Fruit fly (Drosophila melanogaster) whole organism, embryonic: ENCODE data around the gene Nepl3.

Experiments
- CG12104 ChIP-seq: fragments of 200-800 bp; sonication (Bioruptor generic); optimal IDR thresholded peaks from 3 replicates; lab custom pipeline; 2016; ENCODE audit warnings: missing biosample characterization, missing genetic modification characterization
- CG12769 ChIP-seq: fragments of 200-800 bp; sonication (Bioruptor generic); optimal IDR thresholded peaks from 2 replicates; lab custom pipeline; 2019; ENCODE audit warnings: missing biosample characterization, mild to moderate bottlenecking, missing genetic modification characterization, moderate library complexity
- CG13775 ChIP-seq: fragments of 200-800 bp; sonication (Bioruptor generic); optimal IDR thresholded peaks from 3 replicates; lab custom pipeline; 2017; ENCODE audit warnings: missing biosample characterization, mild to moderate bottlenecking, missing genetic modification characterization
- CG14014 ChIP-seq: fragments of 200-800 bp; sonication (Bioruptor generic); IDR thresholded peaks from 2 replicates; pipeline ENCODE4 v1.3.6; 2022; ENCODE audit warnings: missing biosample characterization, missing genetic modification characterization
- CG17802 ChIP-seq: fragments of 200-800 bp; sonication (Bioruptor generic); optimal IDR thresholded peaks from 2 replicates; lab custom pipeline; 2018; ENCODE audit warnings: missing biosample characterization, mild to moderate bottlenecking, missing genetic modification characterization, moderate library complexity
- CG17829 ChIP-seq: fragments of 200-800 bp; optimal IDR thresholded peaks from 2 replicates; lab custom pipeline; 2019; ENCODE audit warnings: missing biosample characterization, mild to moderate bottlenecking, missing genetic modification characterization, moderate library complexity
- CG18619 ChIP-seq: fragments of 200-800 bp; sonication (Bioruptor generic); optimal IDR thresholded peaks from 3 replicates; lab custom pipeline; 2017; ENCODE audit warnings: missing biosample characterization, mild to moderate bottlenecking, missing genetic modification characterization
- CG34422 ChIP-seq: fragments of 200-800 bp; sonication (Bioruptor generic); IDR thresholded peaks from 3 replicates; pipeline ENCODE4 v1.3.6; 2022; ENCODE audit warnings: missing biosample characterization, missing genetic modification characterization
- CG4404 ChIP-seq: fragments of 200-800 bp; sonication (Bioruptor generic); IDR thresholded peaks from 2 replicates; pipeline ENCODE4 v1.3.6; 2022; ENCODE audit warnings: missing biosample characterization, missing genetic modification characterization
- CG7271 ChIP-seq: fragments of 200-800 bp; sonication (Bioruptor generic); optimal IDR thresholded peaks from 2 replicates; lab custom pipeline; 2018; ENCODE audit warnings: missing biosample characterization, mild to moderate bottlenecking, missing genetic modification characterization, moderate library complexity
- CG8388 ChIP-seq: fragments of 200-800 bp; sonication (Bioruptor generic); optimal IDR thresholded peaks from 2 replicates; lab custom pipeline; 2019; ENCODE audit warnings: missing biosample characterization, mild to moderate bottlenecking, missing genetic modification characterization, moderate library complexity
- CG8765 ChIP-seq: fragments of 200-800 bp; sonication (Bioruptor generic); IDR thresholded peaks from 2 replicates; pipeline ENCODE4 v1.3.6; 2022; ENCODE audit warnings: missing biosample characterization, missing genetic modification characterization
- CG9817 ChIP-seq: fragments of 200-800 bp; sonication (Bioruptor generic); optimal IDR thresholded peaks from 2 replicates; lab custom pipeline; 2018; ENCODE audit warnings: missing biosample characterization, mild to moderate bottlenecking, missing genetic modification characterization, moderate library complexity
- CoRest ChIP-seq: fragments of 200-800 bp; sonication (Bioruptor generic); optimal IDR thresholded peaks from 3 replicates; lab custom pipeline; 2018; ENCODE audit warnings: missing biosample characterization, mild to moderate bottlenecking, missing genetic modification characterization, moderate library complexity
- D19B ChIP-seq: fragments of 200-800 bp; sonication (Bioruptor generic); optimal IDR thresholded peaks from 2 replicates; lab custom pipeline; 2017; ENCODE audit warnings: missing biosample characterization, mild to moderate bottlenecking, missing genetic modification characterization
- Dad ChIP-seq: fragments of 200-800 bp; sonication (Bioruptor generic); optimal IDR thresholded peaks from 3 replicates; lab custom pipeline; 2016; ENCODE audit warnings: missing biosample characterization, missing genetic modification characterization
- Doc2 ChIP-seq: fragments of 200-800 bp; sonication (Bioruptor generic); IDR thresholded peaks from 2 replicates; pipeline ENCODE4 v1.3.6; 2022; ENCODE audit warnings: missing biosample characterization, missing genetic modification characterization
- GATAe ChIP-seq: fragments of 200-800 bp; sonication (Bioruptor generic); conservative IDR thresholded peaks from 2 replicates; pipeline ENCODE4 v1.3.6; 2022; ENCODE audit warnings: missing biosample characterization, missing genetic modification characterization
- Hr51 ChIP-seq, 2 experiments: fragments of 200-800 bp; sonication (Bioruptor generic); optimal IDR thresholded peaks; 2 replicates in 1 of 2; 3 replicates in 1 of 2; lab custom pipeline; 2016 to 2018; ENCODE audit warnings: missing biosample characterization in 2 of 2, missing genetic modification characterization in 2 of 2, mild to moderate bottlenecking in 1 of 2, moderate library complexity in 1 of 2
- MTF-1 ChIP-seq: fragments of 200-800 bp; sonication (Bioruptor generic); optimal IDR thresholded peaks from 2 replicates; lab custom pipeline; 2018; ENCODE audit warnings: missing biosample characterization, mild to moderate bottlenecking, missing genetic modification characterization, borderline replicate concordance
- NC2α ChIP-seq: fragments of 200-800 bp; sonication (Bioruptor generic); optimal IDR thresholded peaks from 2 replicates; lab custom pipeline; 2016; ENCODE audit warnings: missing biosample characterization, missing genetic modification characterization
- NfI ChIP-seq: fragments of 200-800 bp; sonication (Bioruptor generic); optimal IDR thresholded peaks from 3 replicates; lab custom pipeline; 2018; ENCODE audit warnings: missing biosample characterization, mild to moderate bottlenecking, missing genetic modification characterization, moderate library complexity
- Rx ChIP-seq: fragments of 200-800 bp; sonication (Bioruptor generic); IDR thresholded peaks from 2 replicates; pipeline ENCODE4 v1.3.6; 2022; ENCODE audit warnings: missing biosample characterization, missing genetic modification characterization
- Sin3A ChIP-seq: fragments of >200 bp; optimal IDR thresholded peaks from 2 replicates; lab custom pipeline; 2018
- Sox100B ChIP-seq: fragments of 200-800 bp; sonication (Bioruptor generic); optimal IDR thresholded peaks from 3 replicates; lab custom pipeline; 2018; ENCODE audit warnings: missing biosample characterization, mild to moderate bottlenecking, missing genetic modification characterization
- cg ChIP-seq: fragments of 200-800 bp; sonication (Bioruptor generic); optimal IDR thresholded peaks from 3 replicates; lab custom pipeline; 2019; ENCODE audit warnings: missing biosample characterization, mild to moderate bottlenecking, missing genetic modification characterization, moderate library complexity
- chm ChIP-seq: fragments of 200-800 bp; sonication (Bioruptor generic); IDR thresholded peaks from 2 replicates; pipeline ENCODE4 v1.3.6; 2022; ENCODE audit warnings: missing biosample characterization, missing genetic modification characterization
- ci ChIP-seq: fragments of 200-800 bp; sonication (Bioruptor generic); IDR thresholded peaks from 3 replicates; pipeline ENCODE4 v1.3.6; 2022; ENCODE audit warnings: missing biosample characterization, missing genetic modification characterization
- dysf ChIP-seq: fragments of 200-800 bp; sonication (Bioruptor generic); IDR thresholded peaks from 3 replicates; pipeline ENCODE4 v1.3.6; 2022; ENCODE audit warnings: missing biosample characterization, missing genetic modification characterization
- gcm ChIP-seq: fragments of 200-800 bp; sonication (Bioruptor generic); optimal IDR thresholded peaks from 2 replicates; lab custom pipeline; 2019; ENCODE audit warnings: missing biosample characterization, mild to moderate bottlenecking, missing genetic modification characterization, moderate library complexity
- grn ChIP-seq: fragments of 200-800 bp; sonication (Bioruptor generic); optimal IDR thresholded peaks from 3 replicates; lab custom pipeline; 2017; ENCODE audit warnings: missing biosample characterization, missing genetic modification characterization
- hkb ChIP-seq, 2 experiments: fragments of 200-800 bp in 1 of 2; fragments of >200 bp in 1 of 2; sonication (Bioruptor generic) in 1 of 2; IDR thresholded peaks in 1 of 2; optimal IDR thresholded peaks in 1 of 2; 2 replicates each; pipeline versions ENCODE4 v1.3.6 to Lab custom; 2017 to 2022; ENCODE audit warnings: missing biosample characterization in 1 of 2, missing genetic modification characterization in 1 of 2
- klu ChIP-seq: fragments of 200-800 bp; sonication (Bioruptor generic); IDR thresholded peaks from 2 replicates; pipeline ENCODE4 v1.3.6; 2022; ENCODE audit warnings: missing biosample characterization, missing genetic modification characterization
- mld ChIP-seq: fragments of 200-800 bp; sonication (Bioruptor generic); IDR thresholded peaks from 3 replicates; pipeline ENCODE4 v1.3.6; 2022; ENCODE audit warnings: missing biosample characterization, missing genetic modification characterization; ENCODE audit not compliant: partially characterized antibody
- pros ChIP-seq: fragments of 200-800 bp; sonication (Bioruptor generic); optimal IDR thresholded peaks from 3 replicates; lab custom pipeline; 2019; ENCODE audit warnings: missing biosample characterization, mild to moderate bottlenecking, missing genetic modification characterization, moderate library complexity
- pum ChIP-seq: fragments of 200-800 bp; sonication (Bioruptor generic); optimal IDR thresholded peaks from 2 replicates; lab custom pipeline; 2016; ENCODE audit warnings: missing biosample characterization, missing genetic modification characterization
- repo ChIP-seq: fragments of 200-800 bp; sonication (Bioruptor generic); optimal IDR thresholded peaks from 2 replicates; lab custom pipeline; 2016; ENCODE audit warnings: missing biosample characterization, missing genetic modification characterization
- ro ChIP-seq: fragments of 200-800 bp; sonication (Bioruptor generic); IDR thresholded peaks from 2 replicates; pipeline ENCODE4 v1.3.6; 2022; ENCODE audit warnings: missing biosample characterization, missing genetic modification characterization
- sob ChIP-seq: fragments of 200-800 bp; sonication (Bioruptor generic); IDR thresholded peaks from 2 replicates; pipeline ENCODE4 v1.3.6; 2022; ENCODE audit warnings: missing biosample characterization, missing genetic modification characterization
- ssp ChIP-seq: fragments of 200-800 bp; sonication (Bioruptor generic); IDR thresholded peaks from 2 replicates; pipeline ENCODE4 v1.3.6; 2022; ENCODE audit warnings: missing biosample characterization, missing genetic modification characterization
- tin ChIP-seq: fragments of 200-800 bp; sonication (Bioruptor generic); optimal IDR thresholded peaks from 3 replicates; lab custom pipeline; 2016; ENCODE audit warnings: missing biosample characterization, missing genetic modification characterization
- usp ChIP-seq: fragments of >200 bp; optimal IDR thresholded peaks from 2 replicates; lab custom pipeline; 2017; ENCODE audit warnings: missing biosample characterization, missing genetic modification characterization
- vnd ChIP-seq: fragments of 200-800 bp; sonication (Bioruptor generic); IDR thresholded peaks from 3 replicates; pipeline ENCODE4 v1.3.6; 2022; ENCODE audit warnings: missing biosample characterization, missing genetic modification characterization; ENCODE audit not compliant: partially characterized antibody

Gene Nepl3

dm6 chr2L:5052367-5052914 is 5.6 kb downstream of the Nepl3 start, which contains the start of gene senju (continued):
- TF ChIP-seq ro (GFP tag; lab: Robert Waterston, UW) (peak; percentile 43; the same call in 1 of the 2 replicates), mld (0 out of 3 replicates have a peak, but pooled peaks have one; percentile 46), MTF-1 (GFP tag; lab: Kevin White, UChicago) (peak; percentile 59), CG9817 (tag; lab: Kevin White, UChicago) (peak; percentile 51), gcm (peak; percentile 41), CG17802 (tag; lab: Kevin White, UChicago) (no peak), Rx (peak; percentile 87), klu (peak; percentile 41; the same call in 1 of the 2 replicates), GATAe (GFP tag; lab: Robert Waterston, UW) (no peak; the same call in 1 of the 2 replicates), NfI (peak; percentile 79), CG4404 (GFP tag; lab: Robert Waterston, UW) (peak; percentile 52), chm (peak; percentile 87), hkb (optimal IDR thresholded peaks at IDR 0.05; lab: Kevin White, UChicago) (no peak), hkb (GFP tag; IDR thresholded peaks at IDR 0.05; lab: Robert Waterston, UW) (peak; percentile 84), CG34422 (GFP tag; lab: Robert Waterston, UW) (peak; percentile 94), CG12769 (tag; lab: Kevin White, UChicago) (peak; percentile 82), pros (GFP tag; lab: Kevin White, UChicago) (peak; percentile 20), sob (GFP tag; lab: Robert Waterston, UW) (peak; percentile 84), CG18619 (GFP tag; lab: Kevin White, UChicago) (peak; percentile 87), CoRest (tag; lab: Kevin White, UChicago) (peak; percentile 69), cg (peak; percentile 93), repo (GFP tag; lab: Kevin White, UChicago) (peak; percentile 85), Sin3A (peak; percentile 77), NC2α (peak; percentile 66), dysf (GFP tag; lab: Robert Waterston, UW) (peak; percentile 89), ssp (GFP tag; lab: Robert Waterston, UW) (peak; percentile 62), CG13775 (peak; percentile 84), CG17829 (tag; lab: Kevin White, UChicago) (peak; percentile 63), Hr51 (GFP tag; optimal IDR thresholded peaks at IDR 0.05; lab: Kevin White, UChicago) (peak; percentile 82 to 86), vnd (GFP tag; lab: Robert Waterston, UW) (peak; percentile 23; the same call in 1 of the 3 replicates), Sox100B (peak; percentile 69), pum (GFP tag; lab: Kevin White, UChicago) (peak; percentile 83), CG7271 (no peak), CG8388 (GFP tag; lab: Kevin White, UChicago) (peak; percentile 81), CG8765 (peak; percentile 50), grn (GFP tag; lab: Kevin White, UChicago) (peak; percentile 48), ci (GFP tag; lab: Robert Waterston, UW) (peak; percentile 96), CG14014 (GFP tag; lab: Robert Waterston, UW) (peak; percentile 83), Doc2 (GFP tag; lab: Robert Waterston, UW) (no peak), tin (peak; percentile 84), CG12104 (peak; percentile 73), usp (GFP tag; lab: Kevin White, UChicago) (no peak), Dad (GFP tag; lab: Kevin White, UChicago) (peak; percentile 88), D19B (peak; percentile 71)
